Worm (Caenorhabditis elegans): ENCODE measurements around the gene nhr-136.

ce11 chrV:12065859-12066258 lies 41.1 kb upstream of the nhr-136 start:
- no peak for TF ChIP-seq cog-1 (tag; optimal IDR thresholded peaks at IDR 0.05)
- no peak for TF ChIP-seq klf-2 (GFP tag; conservative IDR thresholded peaks at IDR 0.05)
- TF ChIP-seq ref-1 (GFP tag; conservative IDR thresholded peaks at IDR 0.05): no peak
- TF ChIP-seq T22C8.4 (GFP tag; IDR thresholded peaks at IDR 0.05): no peak
- TF ChIP-seq flt-1 (GFP tag; IDR thresholded peaks at IDR 0.05): no peak

Measured in whole organism, midembryonic.